Worm (Caenorhabditis elegans): ENCODE results near the gene dlc-5.

- TF ChIP-seq nhr-27 (tag; optimal IDR thresholded peaks at IDR 0.05) (no peak), nhr-120 (GFP tag; IDR thresholded peaks at IDR 0.05) (no peak), zfh-2 (GFP tag; conservative IDR thresholded peaks at IDR 0.05) (no peak), unc-62 (GFP tag; optimal IDR thresholded peaks at IDR 0.05) (no peak), cebp-1 (GFP tag; IDR thresholded peaks at IDR 0.05) (no peak), cebp-1 (tag; optimal IDR thresholded peaks at IDR 0.05) (no peak), nfya-1 (tag; optimal IDR thresholded peaks at IDR 0.05; ENCODE audit: borderline replicate concordance, insufficient read depth) (no peak), ekl-4 (GFP tag; IDR thresholded peaks at IDR 0.05) (no peak), lag-1 (GFP tag; IDR thresholded peaks at IDR 0.05) (no peak), ets-4 (GFP tag; optimal IDR thresholded peaks at IDR 0.05) (no peak), pha-4 (tag; optimal IDR thresholded peaks at IDR 0.05) (no peak), attf-6 (GFP tag; IDR thresholded peaks at IDR 0.05) (no peak), B0035.1 (tag; optimal IDR thresholded peaks at IDR 0.05) (no peak), rec-8 (tag; optimal IDR thresholded peaks at IDR 0.05) (no peak)
These were observed 26.0 kb downstream of the dlc-5 start, which contains the start of gene acr-25 for ce11 chrIV:6464005-6464404.
